Worm (Caenorhabditis elegans) whole organism, midembryonic: ENCODE measurements around the gene daao-1.
A peak's percentile ranks its signal among the peaks of the same experiment; 100 is the strongest.

Source experiments
- T22C8.4 ChIP-seq: fragments of 200-800 bp; sonication (Bioruptor generic); IDR thresholded peaks from 2 replicates; pipeline ENCODE4 v1.3.6; 2022; ENCODE audit warnings: missing genetic modification characterization, missing compliant biosample characterization
- cog-1 ChIP-seq: sonication (generic microtip); optimal IDR thresholded peaks from 2 replicates; lab custom pipeline; 2016; ENCODE audit warnings: missing genetic modification characterization, missing compliant biosample characterization
- med-1 ChIP-seq: sonication (generic microtip); optimal IDR thresholded peaks from 2 replicates; lab custom pipeline; 2017; ENCODE audit warnings: missing genetic modification characterization, mild to moderate bottlenecking, missing compliant biosample characterization, antibody characterized with exemption, missing genetic modification reagents; ENCODE audit not compliant: insufficient read depth

- TF ChIP-seq cog-1 (tag; lab: Kevin White, UChicago) (no peak), T22C8.4 (peak; percentile 9; the same call in 1 of the 2 replicates), med-1 (GFP tag; lab: Kevin White, UChicago) (no peak)
Measured at ce11 chrIV:2599634-2600033, 14.4 kb upstream of the daao-1 start.
